Fruit fly (Drosophila melanogaster): Measurements from ENCODE around the gene CG15764.

DNA sequence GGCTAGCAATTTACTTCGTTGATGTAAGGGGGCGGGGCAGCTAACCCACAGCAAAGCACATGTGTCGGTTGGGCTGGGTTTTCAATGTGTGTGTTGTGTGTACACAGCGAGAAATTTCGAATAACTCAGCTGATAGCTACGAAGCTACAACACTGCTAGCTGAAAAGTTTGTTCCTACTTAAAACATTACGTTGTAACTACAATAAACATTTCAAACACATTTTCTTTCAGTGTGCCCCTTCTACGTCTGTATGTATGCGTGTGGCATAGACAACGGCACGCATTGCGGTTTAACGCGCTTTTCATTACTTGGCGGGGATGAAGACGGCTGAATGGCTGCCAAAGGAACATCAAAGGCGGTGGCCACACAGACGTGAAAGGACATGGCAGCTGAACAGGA, 21.4 kb upstream of the CG15764 start:
- TF ChIP-seq CG14711 (tag; optimal IDR thresholded peaks at IDR 0.05): no peak
- TF ChIP-seq kay (GFP tag; ENCODE audit: borderline replicate concordance): no peak
- TF ChIP-seq CG11617 (GFP tag; optimal IDR thresholded peaks at IDR 0.05): no peak
- no peak for TF ChIP-seq bab1 (GFP tag; optimal IDR thresholded peaks at IDR 0.05)
- no peak for TF ChIP-seq Mnt (GFP tag; optimal IDR thresholded peaks at IDR 0.05)
- TF ChIP-seq CG7045 (GFP tag; optimal IDR thresholded peaks at IDR 0.05): no peak
